Fruit fly (Drosophila melanogaster) whole organism, adult: Measurements from ENCODE around the gene Dhod.

Source experiments
- CG11617 ChIP-seq: fragments of 200-800 bp; sonication (Bioruptor generic); optimal IDR thresholded peaks from 2 replicates; lab custom pipeline; 2017; ENCODE audit warnings: mild to moderate bottlenecking, missing biosample characterization, missing genetic modification reagents, missing genetic modification characterization
- CG14711 ChIP-seq: fragments of 200-800 bp; sonication (Bioruptor generic); optimal IDR thresholded peaks from 2 replicates; lab custom pipeline; 2018; ENCODE audit warnings: missing biosample characterization, mild to moderate bottlenecking, missing genetic modification characterization, moderate library complexity
- CG33017 ChIP-seq: fragments of 200-800 bp; sonication (Bioruptor generic); optimal IDR thresholded peaks from 2 replicates; lab custom pipeline; 2018; ENCODE audit warnings: missing biosample characterization, mild to moderate bottlenecking, missing genetic modification characterization, moderate library complexity
- CG7045 ChIP-seq: fragments of 200-800 bp; sonication (Bioruptor generic); optimal IDR thresholded peaks from 2 replicates; lab custom pipeline; 2017; ENCODE audit warnings: missing biosample characterization, mild to moderate bottlenecking, missing genetic modification characterization
- CG7101 ChIP-seq: fragments of 200-800 bp; sonication (Bioruptor generic); optimal IDR thresholded peaks from 2 replicates; lab custom pipeline; 2018; ENCODE audit warnings: missing biosample characterization, mild to moderate bottlenecking, missing genetic modification characterization, moderate library complexity
- Hr96 ChIP-seq: fragments of 200-800 bp; sonication (Bioruptor generic); optimal IDR thresholded peaks from 2 replicates; lab custom pipeline; 2016; ENCODE audit warnings: missing biosample characterization, missing genetic modification characterization
- cic ChIP-seq: fragments of 200-800 bp; sonication (Bioruptor generic); optimal IDR thresholded peaks from 2 replicates; lab custom pipeline; 2017; ENCODE audit warnings: missing biosample characterization, mild to moderate bottlenecking, missing genetic modification characterization, moderate library complexity
- kay ChIP-seq: fragments of 200-800 bp; sonication (Bioruptor generic); peaks from one replicate; lab custom pipeline; 2016; ENCODE audit warnings: missing biosample characterization, missing genetic modification characterization, borderline replicate concordance
- ovo ChIP-seq: fragments of 200-800 bp; sonication (Bioruptor generic); optimal IDR thresholded peaks from 2 replicates; lab custom pipeline; 2016; ENCODE audit warnings: missing biosample characterization, missing genetic modification characterization
- pad ChIP-seq: fragments of 200-800 bp; sonication (Bioruptor generic); optimal IDR thresholded peaks from 3 replicates; lab custom pipeline; 2017; ENCODE audit warnings: missing biosample characterization, missing genetic modification characterization, mild to moderate bottlenecking, moderate library complexity, missing genetic modification reagents

- TF ChIP-seq CG33017 (tag; lab: Kevin White, UChicago) = no peak
- TF ChIP-seq pad (GFP tag; lab: Kevin White, UChicago) = no peak
- no peak for TF ChIP-seq ovo (GFP tag; lab: Kevin White, UChicago)
- TF ChIP-seq CG14711 (tag; lab: Kevin White, UChicago) = no peak
- no peak for TF ChIP-seq kay (GFP tag; lab: Kevin White, UChicago)
- TF ChIP-seq cic (GFP tag; lab: Kevin White, UChicago) = no peak
- TF ChIP-seq CG11617 (GFP tag; lab: Kevin White, UChicago) = no peak
- no peak for TF ChIP-seq CG7101 (tag; lab: Kevin White, UChicago)
- no peak for TF ChIP-seq CG7045 (GFP tag; lab: Kevin White, UChicago)
- TF ChIP-seq Hr96 (GFP tag; lab: Kevin White, UChicago) = no peak
These were observed 12.1 kb upstream of the Dhod start for dm6 chr3R:8664699-8665340.
